Fruit fly (Drosophila melanogaster) whole organism, embryonic: ENCODE data around the gene CG8851.

ENCODE experiments used
- CG16815 ChIP-seq: fragments of 200-800 bp; sonication (Bioruptor generic); optimal IDR thresholded peaks from 3 replicates; lab custom pipeline; 2017; ENCODE audit warnings: missing biosample characterization, mild to moderate bottlenecking, missing genetic modification characterization
- CG34422 ChIP-seq: fragments of 200-800 bp; sonication (Bioruptor generic); IDR thresholded peaks from 3 replicates; pipeline ENCODE4 v1.3.6; 2022; ENCODE audit warnings: missing biosample characterization, missing genetic modification characterization
- CG9727 ChIP-seq: fragments of 200-800 bp; sonication (Bioruptor generic); optimal IDR thresholded peaks from 3 replicates; lab custom pipeline; 2017; ENCODE audit warnings: missing biosample characterization, mild to moderate bottlenecking, missing genetic modification characterization
- Eip74EF ChIP-seq, 2 experiments: fragments of 200-800 bp in 1 of 2; fragments of >200 bp in 1 of 2; sonication (Bioruptor generic) in 1 of 2; optimal IDR thresholded peaks; 2 replicates each; lab custom pipeline; 2017 to 2019; ENCODE audit warnings: missing biosample characterization in 2 of 2, missing genetic modification characterization in 2 of 2, mild to moderate bottlenecking in 1 of 2, moderate library complexity in 1 of 2
- Nf-YB ChIP-seq: fragments of 200-800 bp; sonication (Bioruptor generic); optimal IDR thresholded peaks from 3 replicates; lab custom pipeline; 2019; ENCODE audit warnings: missing biosample characterization, mild to moderate bottlenecking, missing genetic modification characterization, moderate library complexity
- ap ChIP-seq: fragments of 200-800 bp; sonication (Bioruptor generic); IDR thresholded peaks from 2 replicates; pipeline ENCODE4 v1.3.6; 2022; ENCODE audit warnings: missing biosample characterization, missing genetic modification characterization
- da ChIP-seq: fragments of 200-800 bp; sonication (Bioruptor generic); optimal IDR thresholded peaks from 2 replicates; lab custom pipeline; 2016; ENCODE audit warnings: missing biosample characterization, missing genetic modification characterization
- jumu ChIP-seq: fragments of 200-800 bp; sonication (Bioruptor generic); optimal IDR thresholded peaks from 3 replicates; lab custom pipeline; 2016; ENCODE audit warnings: missing biosample characterization, missing genetic modification characterization
- pan ChIP-seq, 4 experiments: fragments of >200 bp in 3 of 4; fragments of 200-800 bp in 1 of 4; sonication (Bioruptor generic) in 1 of 4; optimal IDR thresholded peaks in 3 of 4; IDR thresholded peaks in 1 of 4; 2 replicates each; pipeline versions ENCODE4 v1.3.6 to Lab custom; 2017 to 2022; ENCODE audit warnings: missing biosample characterization in 2 of 4, missing genetic modification characterization in 2 of 4, mixed read lengths in 1 of 4
- pros ChIP-seq: fragments of 200-800 bp; sonication (Bioruptor generic); optimal IDR thresholded peaks from 3 replicates; lab custom pipeline; 2019; ENCODE audit warnings: missing biosample characterization, mild to moderate bottlenecking, missing genetic modification characterization, moderate library complexity
- zen ChIP-seq: fragments of 200-800 bp; sonication (Bioruptor generic); optimal IDR thresholded peaks from 3 replicates; lab custom pipeline; 2018; ENCODE audit warnings: missing biosample characterization, mild to moderate bottlenecking, missing genetic modification characterization, moderate library complexity

The CG8851 gene

dm6 chr2L:3571457-3571856, 52.0 kb downstream of the CG8851 start (continued):
- TF ChIP-seq pros (GFP tag; lab: Kevin White, UChicago) = peak; percentile 10
- no peak for TF ChIP-seq CG34422 (GFP tag; lab: Robert Waterston, UW)
- no peak for TF ChIP-seq CG16815
- TF ChIP-seq Nf-YB (GFP tag; lab: Kevin White, UChicago) = peak; percentile 88
- no peak for TF ChIP-seq zen (tag; lab: Kevin White, UChicago)
- no peak for TF ChIP-seq Eip74EF (GFP tag; optimal IDR thresholded peaks at IDR 0.05; lab: Kevin White, UChicago)
- no peak for TF ChIP-seq da (GFP tag; lab: Kevin White, UChicago)
- TF ChIP-seq ap (GFP tag; lab: Robert Waterston, UW) = no peak
- no peak for TF ChIP-seq CG9727 (GFP tag; lab: Kevin White, UChicago)
- no peak for TF ChIP-seq jumu
- no peak for TF ChIP-seq pan (optimal IDR thresholded peaks at IDR 0.05; lab: Kevin White, UChicago)
- TF ChIP-seq pan (GFP tag; optimal IDR thresholded peaks at IDR 0.05 in 1 of 2, IDR thresholded peaks at IDR 0.05 in 1 of 2) = no peak
- TF ChIP-seq, all 482 proteins: peak for 10
